Worm (Caenorhabditis elegans): ENCODE measurements around the gene K08D9.2.

- no peak for TF ChIP-seq nhr-77 (tag; optimal IDR thresholded peaks at IDR 0.05)
- TF ChIP-seq sma-3 (GFP tag; optimal IDR thresholded peaks at IDR 0.05): no peak
- TF ChIP-seq egl-27 (tag; optimal IDR thresholded peaks at IDR 0.05): no peak
- no peak for TF ChIP-seq ceh-82 (tag; optimal IDR thresholded peaks at IDR 0.05)
- no peak for TF ChIP-seq ama-1 (optimal IDR thresholded peaks at IDR 0.05)
- TF ChIP-seq ztf-4 (tag; optimal IDR thresholded peaks at IDR 0.05): no peak
- no peak for TF ChIP-seq aly-2 (tag; optimal IDR thresholded peaks at IDR 0.05)
- no peak for TF ChIP-seq sem-4 (tag; optimal IDR thresholded peaks at IDR 0.05)
- no peak for TF ChIP-seq dmd-4 (tag; optimal IDR thresholded peaks at IDR 0.05)
- TF ChIP-seq blmp-1 (tag; optimal IDR thresholded peaks at IDR 0.05; ENCODE audit: insufficient read depth): no peak
- no peak for TF ChIP-seq elt-3 (tag; optimal IDR thresholded peaks at IDR 0.05)
- no peak for TF ChIP-seq nhr-25 (tag; optimal IDR thresholded peaks at IDR 0.05)
- no peak for TF ChIP-seq elt-1 (tag; optimal IDR thresholded peaks at IDR 0.05)
- no peak for TF ChIP-seq R02D3.7 (tag; optimal IDR thresholded peaks at IDR 0.05)
Observed at ce11 chrV:3218604-3219003, 8.9 kb upstream of the K08D9.2 start.
